Worm (Caenorhabditis elegans) whole organism, young adult: ENCODE data around the gene F43E2.1.
"Not testable (repeated sequence)": the region's sequence is repeated elsewhere in the genome, so short reads cannot be mapped to it uniquely, and the experiment has no call there.

Source experiments
- F22D6.2 ChIP-seq: sonication (generic microtip); optimal IDR thresholded peaks from 2 replicates; lab custom pipeline; 2016; ENCODE audit warnings: mild to moderate bottlenecking, missing genetic modification characterization, missing compliant biosample characterization
- F52B5.7 ChIP-seq: sonication (generic microtip); optimal IDR thresholded peaks from 2 replicates; lab custom pipeline; 2016; ENCODE audit warnings: mild to moderate bottlenecking, missing genetic modification characterization, missing compliant biosample characterization
- Y53G8AR.9 ChIP-seq: fragments of 200-800 bp; sonication (Bioruptor generic); conservative IDR thresholded peaks from 2 replicates; pipeline ENCODE4 v1.3.6; 2022; ENCODE audit warnings: missing genetic modification reagents, missing genetic modification characterization, missing compliant biosample characterization
- cebp-1 ChIP-seq, 2 experiments: fragments of 200-800 bp in 1 of 2; sonication (Bioruptor generic) in 1 of 2; sonication (generic microtip) in 1 of 2; IDR thresholded peaks in 1 of 2; optimal IDR thresholded peaks in 1 of 2; 2 replicates each; pipeline versions ENCODE4 v1.3.6 to Lab custom; 2017 to 2022; ENCODE audit warnings: missing compliant biosample characterization in 2 of 2, missing genetic modification characterization in 2 of 2, mild to moderate bottlenecking in 1 of 2, missing genetic modification reagents in 1 of 2, moderate library complexity in 1 of 2
- ceh-100 ChIP-seq: fragments of 200-800 bp; sonication (Bioruptor generic); IDR thresholded peaks from 2 replicates; pipeline ENCODE4 v1.3.6; 2022; ENCODE audit warnings: missing genetic modification reagents, missing genetic modification characterization, missing compliant biosample characterization
- die-1 ChIP-seq: sonication (generic microtip); optimal IDR thresholded peaks from 2 replicates; lab custom pipeline; 2016; ENCODE audit warnings: missing genotype, mild to moderate bottlenecking, missing genetic modification characterization, missing compliant biosample characterization
- dpl-1 ChIP-seq: fragments of 150-350 bp; optimal IDR thresholded peaks from 2 replicates; lab custom pipeline; 2014; ENCODE audit warnings: missing biosample characterization, missing genetic modification reagents, missing genetic modification characterization
- let-607 ChIP-seq, 2 experiments: fragments of 200-800 bp in 1 of 2; sonication (Bioruptor generic) in 1 of 2; sonication (generic microtip) in 1 of 2; optimal IDR thresholded peaks; 2 replicates each; lab custom pipeline; 2016 to 2018; ENCODE audit warnings: mild to moderate bottlenecking in 2 of 2, missing compliant biosample characterization in 2 of 2, missing genetic modification characterization in 2 of 2, moderate library complexity in 2 of 2, missing genotype in 1 of 2
- nhr-27 ChIP-seq: fragments of 200-800 bp; sonication (Bioruptor generic); optimal IDR thresholded peaks from 2 replicates; lab custom pipeline; 2018; ENCODE audit warnings: mild to moderate bottlenecking, missing genetic modification characterization, moderate library complexity, missing compliant biosample characterization
- rcor-1 ChIP-seq: fragments of 200-800 bp; sonication (Bioruptor generic); IDR thresholded peaks from 2 replicates; pipeline ENCODE4 v1.3.6; 2022; ENCODE audit warnings: missing genetic modification reagents, missing genetic modification characterization, missing compliant biosample characterization

ce11 chrII:7370195-7370594 lies 4.9 kb upstream of the F43E2.1 start, which contains the start of gene F43E2.11:
- TF ChIP-seq nhr-27 (tag; lab: Kevin White, UChicago); cebp-1 (GFP tag; IDR thresholded peaks at IDR 0.05; lab: Robert Waterston, UW); cebp-1 (tag; optimal IDR thresholded peaks at IDR 0.05; lab: Kevin White, UChicago); rcor-1; dpl-1; Y53G8AR.9 (GFP tag; lab: Robert Waterston, UW); let-607 (tag; optimal IDR thresholded peaks at IDR 0.05; lab: Kevin White, UChicago); F52B5.7 (tag; lab: Kevin White, UChicago); ceh-100 (GFP tag; lab: Robert Waterston, UW); F22D6.2 (tag; lab: Kevin White, UChicago); die-1 (tag; lab: Kevin White, UChicago): not testable (repeated sequence)
